Fruit fly (Drosophila melanogaster): ENCODE measurements around the gene CG42564.

dm6 chr3R:6408467-6408866 is 34.2 kb downstream of the CG42564 start:
- TF ChIP-seq psq (optimal IDR thresholded peaks at IDR 0.05), result no peak
- no peak for TF ChIP-seq Myc (optimal IDR thresholded peaks at IDR 0.05)
- TF ChIP-seq h (optimal IDR thresholded peaks at IDR 0.05), result no peak
- no peak for TF ChIP-seq insv (optimal IDR thresholded peaks at IDR 0.05)
- TF ChIP-seq Sin3A (optimal IDR thresholded peaks at IDR 0.05), result no peak
